Worm (Caenorhabditis elegans) whole organism, mixed stage, embryonic: ENCODE measurements around the gene akt-1.

ENCODE experiments used
- elt-3 ChIP-seq: fragments of 150-350 bp; optimal IDR thresholded peaks from 2 replicates; lab custom pipeline; 2014; ENCODE audit warnings: missing biosample characterization, missing genetic modification characterization
- hlh-1 ChIP-seq: fragments of 150-350 bp; optimal IDR thresholded peaks from 2 replicates; lab custom pipeline; 2014; ENCODE audit warnings: missing biosample characterization, missing genetic modification reagents, missing genetic modification characterization
- lin-13 ChIP-seq: fragments of 150-350 bp; optimal IDR thresholded peaks from 2 replicates; lab custom pipeline; 2014; ENCODE audit warnings: missing biosample characterization, missing genetic modification characterization
- mab-5 ChIP-seq: fragments of 150-350 bp; optimal IDR thresholded peaks from 2 replicates; lab custom pipeline; 2014; ENCODE audit warnings: missing biosample characterization, missing genetic modification characterization
- nhr-12 ChIP-seq: fragments of 150-350 bp; optimal IDR thresholded peaks from 2 replicates; lab custom pipeline; 2014; ENCODE audit warnings: missing biosample characterization, missing genetic modification characterization
- nhr-237 ChIP-seq: fragments of 150-350 bp; optimal IDR thresholded peaks from 2 replicates; lab custom pipeline; 2014; ENCODE audit warnings: missing biosample characterization, missing genetic modification characterization
- nhr-76 ChIP-seq: sonication (generic microtip); optimal IDR thresholded peaks from 2 replicates; lab custom pipeline; 2017; ENCODE audit warnings: missing biosample characterization, missing genetic modification characterization
- pha-4 ChIP-seq: fragments of 150-350 bp; optimal IDR thresholded peaks from 2 replicates; lab custom pipeline; 2018; ENCODE audit warnings: missing biosample characterization, missing genetic modification reagents, missing genetic modification characterization
- snpc-4 ChIP-seq: fragments of 150-350 bp; optimal IDR thresholded peaks from 2 replicates; lab custom pipeline; 2014; ENCODE audit warnings: missing biosample characterization, missing genetic modification characterization
- unc-39 ChIP-seq: fragments of 150-350 bp; optimal IDR thresholded peaks from 2 replicates; lab custom pipeline; 2014; ENCODE audit warnings: missing biosample characterization, missing genetic modification characterization
- unc-62 ChIP-seq: fragments of 150-350 bp; optimal IDR thresholded peaks from 2 replicates; lab custom pipeline; 2014; ENCODE audit warnings: missing biosample characterization, missing genetic modification reagents, missing genetic modification characterization
- ztf-11 ChIP-seq: fragments of 150-350 bp; optimal IDR thresholded peaks from 2 replicates; lab custom pipeline; 2014; ENCODE audit warnings: missing biosample characterization, missing genetic modification characterization

- no peak for TF ChIP-seq snpc-4 (tag; lab: Kevin White, UChicago)
- no peak for TF ChIP-seq pha-4
- no peak for TF ChIP-seq nhr-237 (tag; lab: Kevin White, UChicago)
- no peak for TF ChIP-seq unc-39 (tag; lab: Kevin White, UChicago)
- no peak for TF ChIP-seq ztf-11 (tag; lab: Kevin White, UChicago)
- no peak for TF ChIP-seq nhr-76 (tag; lab: Kevin White, UChicago)
- no peak for TF ChIP-seq hlh-1 (tag; lab: Kevin White, UChicago)
- no peak for TF ChIP-seq lin-13
- TF ChIP-seq unc-62 (GFP tag; lab: Kevin White, UChicago), result no peak
- TF ChIP-seq elt-3 (tag; lab: Kevin White, UChicago), result no peak
- TF ChIP-seq mab-5 (tag; lab: Kevin White, UChicago), result no peak
- no peak for TF ChIP-seq nhr-12 (tag; lab: Kevin White, UChicago)
These were observed 48.4 kb downstream of the akt-1 start, which contains the start of gene B0024.4 for ce11 chrV:10297099-10297498.
